Worm (Caenorhabditis elegans) whole organism, late embryonic: ENCODE results near the gene htz-1.

ENCODE experiments used
- K09A11.1 ChIP-seq: sonication (generic microtip); optimal IDR thresholded peaks from 2 replicates; lab custom pipeline; 2017; ENCODE audit warnings: antibody characterized with exemption, mild to moderate bottlenecking, missing genetic modification characterization, missing compliant biosample characterization; ENCODE audit not compliant: insufficient read depth
- Y22D7AL.16 ChIP-seq: sonication (generic microtip); optimal IDR thresholded peaks from 2 replicates; lab custom pipeline; 2016; ENCODE audit warnings: missing genetic modification characterization, missing compliant biosample characterization
- ama-1 ChIP-seq: fragments of 150-350 bp; optimal IDR thresholded peaks from 2 replicates; lab custom pipeline; 2014
- ceh-14 ChIP-seq: sonication (generic microtip); optimal IDR thresholded peaks from 2 replicates; lab custom pipeline; 2016; ENCODE audit warnings: missing genotype, missing genetic modification characterization, missing compliant biosample characterization
- ceh-18 ChIP-seq: sonication (generic microtip); optimal IDR thresholded peaks from 2 replicates; lab custom pipeline; 2016; ENCODE audit warnings: missing genetic modification characterization, missing compliant biosample characterization
- ceh-19 ChIP-seq: fragments of 200-800 bp; sonication (Bioruptor generic); optimal IDR thresholded peaks from 2 replicates; lab custom pipeline; 2018; ENCODE audit warnings: mild to moderate bottlenecking, missing genetic modification characterization, missing compliant biosample characterization
- ceh-30 ChIP-seq: fragments of 150-350 bp; optimal IDR thresholded peaks from 2 replicates; lab custom pipeline; 2014; ENCODE audit warnings: missing biosample characterization, missing genetic modification characterization
- ceh-34 ChIP-seq: sonication (generic microtip); optimal IDR thresholded peaks from 2 replicates; lab custom pipeline; 2016; ENCODE audit warnings: mild to moderate bottlenecking, missing genetic modification characterization, missing compliant biosample characterization
- ceh-48 ChIP-seq: sonication (generic microtip); optimal IDR thresholded peaks from 2 replicates; lab custom pipeline; 2016; ENCODE audit warnings: missing genetic modification characterization, inconsistent platforms, missing compliant biosample characterization
- che-1 ChIP-seq: sonication (generic microtip); optimal IDR thresholded peaks from 2 replicates; lab custom pipeline; 2016; ENCODE audit warnings: mild to moderate bottlenecking, missing genetic modification characterization, missing compliant biosample characterization
- dmd-4 ChIP-seq: sonication (generic microtip); optimal IDR thresholded peaks from 2 replicates; lab custom pipeline; 2016; ENCODE audit warnings: borderline replicate concordance, missing genetic modification characterization, missing compliant biosample characterization
- dve-1 ChIP-seq: sonication (generic microtip); optimal IDR thresholded peaks from 2 replicates; lab custom pipeline; 2017; ENCODE audit warnings: antibody characterized with exemption, mild to moderate bottlenecking, missing genetic modification characterization, missing compliant biosample characterization
- elt-2 ChIP-seq: sonication (generic microtip); optimal IDR thresholded peaks from 2 replicates; lab custom pipeline; 2016; ENCODE audit warnings: missing genetic modification reagents, missing genetic modification characterization, missing compliant biosample characterization
- fax-1 ChIP-seq: sonication (generic microtip); optimal IDR thresholded peaks from 2 replicates; lab custom pipeline; 2016; ENCODE audit warnings: missing genotype, missing genetic modification characterization, missing compliant biosample characterization
- fkh-10 ChIP-seq: fragments of 150-350 bp; optimal IDR thresholded peaks from 2 replicates; lab custom pipeline; 2014; ENCODE audit warnings: missing biosample characterization, missing genetic modification reagents, missing genetic modification characterization
- fkh-6 ChIP-seq: sonication (generic microtip); optimal IDR thresholded peaks from 2 replicates; lab custom pipeline; 2016; ENCODE audit warnings: missing genetic modification characterization, missing compliant biosample characterization
- gmeb-2 ChIP-seq: sonication (generic microtip); optimal IDR thresholded peaks from 2 replicates; lab custom pipeline; 2016; ENCODE audit warnings: missing genetic modification characterization, inconsistent platforms, missing compliant biosample characterization
- hlh-15 ChIP-seq: sonication (generic microtip); optimal IDR thresholded peaks from 2 replicates; lab custom pipeline; 2016; ENCODE audit warnings: missing genetic modification characterization, missing compliant biosample characterization
- hlh-30 ChIP-seq: sonication (generic microtip); optimal IDR thresholded peaks from 2 replicates; lab custom pipeline; 2017; ENCODE audit warnings: antibody characterized with exemption, missing genetic modification characterization, missing compliant biosample characterization; ENCODE audit not compliant: insufficient read depth
- hlh-8 ChIP-seq: sonication (generic microtip); optimal IDR thresholded peaks from 2 replicates; lab custom pipeline; 2016; ENCODE audit warnings: missing genotype, missing genetic modification characterization, missing compliant biosample characterization
- lin-11 ChIP-seq: fragments of 200-800 bp; sonication (Bioruptor generic); optimal IDR thresholded peaks from 2 replicates; lab custom pipeline; 2018; ENCODE audit warnings: mild to moderate bottlenecking, missing genetic modification characterization, missing compliant biosample characterization
- madf-2 ChIP-seq: sonication (generic microtip); optimal IDR thresholded peaks from 2 replicates; lab custom pipeline; 2017; ENCODE audit warnings: missing genetic modification characterization, missing compliant biosample characterization
- mec-3 ChIP-seq: sonication (generic microtip); optimal IDR thresholded peaks from 2 replicates; lab custom pipeline; 2016; ENCODE audit warnings: borderline replicate concordance, missing genetic modification characterization, missing compliant biosample characterization
- nfya-1 ChIP-seq: sonication (generic microtip); optimal IDR thresholded peaks from 2 replicates; lab custom pipeline; 2017; ENCODE audit warnings: missing genetic modification characterization, mild to moderate bottlenecking, missing compliant biosample characterization, antibody characterized with exemption, moderate library complexity
- nhr-11 ChIP-seq: fragments of 150-350 bp; optimal IDR thresholded peaks from 2 replicates; lab custom pipeline; 2014; ENCODE audit warnings: missing biosample characterization, missing genetic modification characterization
- nhr-232 ChIP-seq: sonication (generic microtip); optimal IDR thresholded peaks from 2 replicates; lab custom pipeline; 2016; ENCODE audit warnings: missing genetic modification characterization, missing compliant biosample characterization
- pat-9 ChIP-seq: fragments of 200-800 bp; sonication (Bioruptor generic); optimal IDR thresholded peaks from 2 replicates; lab custom pipeline; 2018; ENCODE audit warnings: mild to moderate bottlenecking, missing genetic modification characterization, moderate library complexity, missing compliant biosample characterization
- pax-1 ChIP-seq: fragments of 150-350 bp; optimal IDR thresholded peaks from 2 replicates; lab custom pipeline; 2014; ENCODE audit warnings: missing biosample characterization, missing genetic modification characterization
- pha-2 ChIP-seq: sonication (generic microtip); optimal IDR thresholded peaks from 2 replicates; lab custom pipeline; 2017; ENCODE audit warnings: mild to moderate bottlenecking, missing genetic modification characterization, missing compliant biosample characterization
- pqm-1 ChIP-seq: sonication (generic microtip); optimal IDR thresholded peaks from 2 replicates; lab custom pipeline; 2016; ENCODE audit warnings: missing genetic modification characterization, missing compliant biosample characterization
- ref-2 ChIP-seq: sonication (generic microtip); optimal IDR thresholded peaks from 2 replicates; lab custom pipeline; 2016; ENCODE audit warnings: missing genetic modification characterization, missing compliant biosample characterization
- sox-4 ChIP-seq: sonication (generic microtip); optimal IDR thresholded peaks from 2 replicates; lab custom pipeline; 2017; ENCODE audit warnings: mild to moderate bottlenecking, missing genetic modification characterization, inconsistent platforms, missing compliant biosample characterization
- syd-9 ChIP-seq: sonication (generic microtip); optimal IDR thresholded peaks from 2 replicates; lab custom pipeline; 2016; ENCODE audit warnings: mild to moderate bottlenecking, missing genetic modification characterization, moderate library complexity, missing compliant biosample characterization
- tbx-2 ChIP-seq: sonication (generic microtip); optimal IDR thresholded peaks from 2 replicates; lab custom pipeline; 2016; ENCODE audit warnings: missing genetic modification characterization, missing compliant biosample characterization
- ttx-3 ChIP-seq: sonication (generic microtip); optimal IDR thresholded peaks from 2 replicates; lab custom pipeline; 2016; ENCODE audit warnings: missing genetic modification reagents, missing genetic modification characterization, missing compliant biosample characterization
- unc-42 ChIP-seq: sonication (generic microtip); optimal IDR thresholded peaks from 2 replicates; lab custom pipeline; 2016; ENCODE audit warnings: missing genotype, missing genetic modification characterization, missing compliant biosample characterization
- unc-86 ChIP-seq: sonication (generic microtip); optimal IDR thresholded peaks from 2 replicates; lab custom pipeline; 2016; ENCODE audit warnings: missing genetic modification characterization, missing compliant biosample characterization

The htz-1 gene

DNA sequence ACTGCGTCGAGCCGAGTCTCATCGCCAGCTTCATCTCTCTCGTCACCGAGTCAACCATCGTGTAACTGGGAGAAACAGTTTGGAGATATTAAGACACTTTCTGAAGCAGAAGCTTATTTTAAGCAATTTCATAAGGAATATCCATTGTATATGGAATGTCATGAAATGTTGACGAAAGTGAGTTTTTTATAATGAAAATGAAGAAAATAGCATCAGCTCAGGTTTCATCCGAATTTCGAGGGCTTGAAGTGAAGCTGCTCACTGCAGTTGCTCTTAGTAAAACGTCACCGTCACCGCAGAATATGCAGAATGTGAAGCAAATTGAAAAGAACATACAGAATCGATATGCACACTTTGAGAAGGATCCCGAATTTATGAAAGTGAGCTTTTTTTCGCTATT lies 32.9 kb upstream of the htz-1 start:
- TF ChIP-seq elt-2 (tag; lab: Kevin White, UChicago) (no peak), gmeb-2 (tag; lab: Kevin White, UChicago) (no peak), hlh-15 (no peak), dmd-4 (tag; lab: Kevin White, UChicago) (no peak), pqm-1 (tag; lab: Kevin White, UChicago) (no peak), ceh-48 (no peak), pax-1 (tag; lab: Kevin White, UChicago) (no peak), tbx-2 (tag; lab: Kevin White, UChicago) (no peak), mec-3 (tag; lab: Kevin White, UChicago) (no peak), unc-42 (tag; lab: Kevin White, UChicago) (no peak), nhr-11 (no peak), hlh-30 (no peak), fkh-10 (GFP tag; lab: Kevin White, UChicago) (no peak), dve-1 (tag; lab: Kevin White, UChicago) (no peak), ttx-3 (tag; lab: Kevin White, UChicago) (no peak), che-1 (tag; lab: Kevin White, UChicago) (no peak)

DNA sequence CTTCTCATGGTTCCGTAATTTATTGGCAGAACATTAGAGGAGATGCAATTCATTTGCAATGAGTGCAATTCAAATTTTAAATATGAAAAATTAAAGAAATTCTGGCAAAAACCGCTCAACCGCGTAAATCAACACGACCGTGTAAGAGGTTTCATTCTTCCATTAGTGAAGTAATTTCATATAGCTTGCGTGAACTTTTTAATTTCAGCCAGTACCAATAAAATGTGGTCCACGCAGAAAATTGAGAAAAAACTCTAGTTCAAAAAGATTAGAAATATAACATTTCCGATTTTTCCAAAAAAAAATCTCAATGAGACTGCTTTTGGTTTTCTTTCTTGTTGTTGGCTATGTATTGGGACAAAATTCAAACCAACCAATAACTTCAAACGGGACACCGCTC lies 24.0 kb upstream of the htz-1 start, which contains the start of gene clec-175:
Gene clec-175, plus strand, starts transcription at position 301 of the 400 bp plus-strand sequence.
- TF ChIP-seq ceh-18 (tag; lab: Kevin White, UChicago) (no peak), K09A11.1 (tag; lab: Kevin White, UChicago) (no peak), gmeb-2 (tag; lab: Kevin White, UChicago) (no peak), madf-2 (tag; lab: Kevin White, UChicago) (no peak), elt-2 (tag; lab: Kevin White, UChicago) (no peak), hlh-30 (no peak), ama-1 (no peak), syd-9 (tag; lab: Kevin White, UChicago) (no peak), che-1 (tag; lab: Kevin White, UChicago) (no peak), ceh-30 (tag; lab: Kevin White, UChicago) (no peak), ceh-14 (no peak), ceh-34 (tag; lab: Kevin White, UChicago) (no peak), hlh-8 (tag; lab: Kevin White, UChicago) (no peak), fax-1 (tag; lab: Kevin White, UChicago) (no peak)

DNA sequence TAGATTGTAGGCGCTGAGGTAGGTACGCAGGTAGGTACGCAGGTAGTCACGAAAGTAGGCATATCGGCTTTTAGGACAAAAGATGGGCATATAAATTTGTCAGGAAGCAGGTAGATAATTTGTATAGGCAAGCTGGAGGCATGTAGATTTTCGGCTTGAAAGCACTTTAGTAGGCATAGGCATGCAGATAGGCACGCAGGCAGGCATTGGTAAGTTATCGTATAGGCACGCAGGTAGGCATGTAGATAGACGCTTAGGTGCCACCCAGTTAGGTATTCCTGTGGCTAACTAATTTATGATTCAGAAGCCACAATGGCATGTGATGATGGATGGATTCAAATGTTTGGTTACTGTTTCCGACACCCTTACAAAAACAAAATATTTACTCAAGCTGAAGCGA lies 23.0 kb upstream of the htz-1 start:
- no peak for TF ChIP-seq ceh-34 (tag; lab: Kevin White, UChicago)

DNA sequence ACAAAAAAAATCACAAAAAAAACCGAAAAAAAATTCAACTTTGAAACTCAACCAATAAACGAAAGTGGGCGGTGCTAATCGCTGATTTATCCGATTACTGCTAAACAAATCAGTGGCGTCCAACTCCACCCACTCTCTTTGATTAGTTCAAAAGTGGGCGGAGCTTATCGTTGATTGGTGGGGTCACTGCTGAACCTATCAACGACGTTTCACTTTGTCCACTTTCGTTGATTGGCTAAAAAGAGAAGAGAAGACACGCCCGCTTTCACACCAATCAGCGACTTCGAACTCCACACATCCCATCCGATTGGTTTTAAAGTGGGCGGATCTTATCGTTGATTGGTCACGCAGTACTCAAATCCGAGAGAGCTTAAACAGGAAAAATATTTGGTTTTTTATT lies 22.1 kb upstream of the htz-1 start:
- TF ChIP-seq ceh-19 (GFP tag; lab: Kevin White, UChicago) (no peak), nfya-1 (peak; percentile 99), lin-11 (tag; lab: Kevin White, UChicago) (no peak), pha-2 (tag; lab: Kevin White, UChicago) (no peak), ceh-34 (tag; lab: Kevin White, UChicago) (no peak)

DNA sequence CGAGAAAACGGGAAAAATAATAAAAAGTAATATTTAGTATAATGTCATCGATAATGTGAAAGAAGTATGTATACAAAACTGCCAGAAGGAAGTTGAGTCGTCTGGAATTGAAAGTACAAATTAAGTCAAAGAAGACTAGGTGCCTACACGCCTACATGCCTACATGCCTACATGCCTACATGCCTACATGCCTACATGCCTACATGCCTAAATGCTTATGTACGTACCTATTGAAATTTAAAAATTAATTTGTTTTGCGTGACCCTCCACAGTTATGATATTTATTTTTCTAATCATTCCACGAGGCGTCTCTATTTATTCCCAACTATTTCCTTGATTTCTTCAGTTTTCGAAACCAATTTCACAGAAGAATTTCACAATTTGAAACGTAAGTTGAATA lies 16.1 kb upstream of the htz-1 start, which contains the start of the genes str-185 and R08C7.5:
Gene str-185, minus strand, starts transcription at position 101 of the 400 bp plus-strand sequence.
Gene R08C7.5, plus strand, starts transcription at position 329 of the 400 bp plus-strand sequence.
- TF ChIP-seq unc-42 (tag; lab: Kevin White, UChicago) (no peak), ref-2 (tag; lab: Kevin White, UChicago) (no peak), ttx-3 (tag; lab: Kevin White, UChicago) (no peak), fkh-6 (tag; lab: Kevin White, UChicago) (no peak), Y22D7AL.16 (tag; lab: Kevin White, UChicago) (no peak), pat-9 (tag; lab: Kevin White, UChicago) (no peak), nhr-232 (tag; lab: Kevin White, UChicago) (no peak), unc-86 (tag; lab: Kevin White, UChicago) (no peak), sox-4 (tag; lab: Kevin White, UChicago) (no peak)
